Worm (Caenorhabditis elegans): ENCODE results near the gene eif-2Balpha.

The eif-2Balpha gene

DNA sequence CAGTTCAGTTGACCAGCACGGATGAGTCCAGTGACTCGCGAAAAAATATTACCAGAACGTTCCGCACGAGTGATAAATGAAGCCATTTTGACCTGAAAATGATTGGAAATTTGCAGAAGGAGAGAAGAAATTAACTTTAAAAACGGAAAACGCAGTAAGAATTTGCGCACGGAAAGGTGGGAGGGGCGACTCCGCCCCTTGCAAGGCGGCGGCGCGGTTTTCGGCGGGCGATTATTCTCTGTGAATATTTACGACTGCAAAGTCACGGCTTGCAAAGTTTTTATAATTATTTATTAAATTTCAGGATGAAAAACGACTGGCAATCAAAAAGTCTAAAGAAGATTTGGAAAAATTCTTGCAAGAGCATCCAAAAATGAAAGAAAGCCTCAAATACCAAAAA lies 19.3 kb upstream of the eif-2Balpha start, which contains the start of gene mrps-23:
TSS of gene mrps-23 (minus strand) at position 92 of the 400 bp plus-strand sequence.
- TF ChIP-seq ceh-18 (tag; optimal IDR thresholded peaks at IDR 0.05) (peak; percentile 16), pros-1 (tag; optimal IDR thresholded peaks at IDR 0.05) (no peak), unc-42 (tag; optimal IDR thresholded peaks at IDR 0.05) (peak; percentile 6), nfya-1 (tag; optimal IDR thresholded peaks at IDR 0.05) (peak; percentile 11), T23F11.4 (GFP tag; optimal IDR thresholded peaks at IDR 0.05) (no peak), sox-4 (tag; optimal IDR thresholded peaks at IDR 0.05) (no peak), odd-2 (tag; optimal IDR thresholded peaks at IDR 0.05) (no peak), hlh-6 (tag; optimal IDR thresholded peaks at IDR 0.05) (no peak), K09A11.1 (tag; optimal IDR thresholded peaks at IDR 0.05; ENCODE audit: insufficient read depth) (no peak), fkh-10 (GFP tag; optimal IDR thresholded peaks at IDR 0.05) (no peak)

DNA sequence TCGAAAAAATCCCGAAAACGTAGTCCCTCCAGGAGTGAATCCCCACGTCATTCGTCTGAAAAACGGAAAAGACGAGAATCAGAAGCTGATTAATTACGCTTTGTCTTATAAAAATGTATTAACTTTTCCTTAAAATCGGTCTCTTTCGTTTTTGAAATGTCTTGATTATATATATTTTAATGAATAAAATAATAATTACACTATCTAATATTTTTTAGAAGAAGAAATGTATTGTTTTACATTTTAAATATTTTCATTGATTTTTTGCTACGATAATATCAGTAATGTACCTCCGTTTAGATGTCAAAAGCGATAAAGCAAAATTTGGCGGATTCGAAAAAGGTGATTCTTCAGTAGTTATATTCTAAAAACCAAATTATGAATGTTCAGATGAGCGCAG lies 17.7 kb upstream of the eif-2Balpha start, which contains the start of gene trpp-3:
TSS of gene trpp-3 (plus strand) at position 301 of the 400 bp plus-strand sequence.
- TF ChIP-seq hlh-15 (tag; optimal IDR thresholded peaks at IDR 0.05) = no peak
- no peak for TF ChIP-seq ref-2 (tag; optimal IDR thresholded peaks at IDR 0.05)
- TF ChIP-seq unc-42 (tag; optimal IDR thresholded peaks at IDR 0.05) = no peak
- TF ChIP-seq lim-6 (tag; optimal IDR thresholded peaks at IDR 0.05) = no peak
- TF ChIP-seq hlh-8 (tag; optimal IDR thresholded peaks at IDR 0.05) = no peak
- TF ChIP-seq ceh-24 (tag; optimal IDR thresholded peaks at IDR 0.05) = no peak
- no peak for TF ChIP-seq fkh-10 (GFP tag; optimal IDR thresholded peaks at IDR 0.05)
- no peak for TF ChIP-seq odd-2 (tag; optimal IDR thresholded peaks at IDR 0.05)
- TF ChIP-seq pha-2 (tag; optimal IDR thresholded peaks at IDR 0.05) = no peak
- TF ChIP-seq nhr-11 (tag; optimal IDR thresholded peaks at IDR 0.05) = no peak
- no peak for TF ChIP-seq ama-1 (optimal IDR thresholded peaks at IDR 0.05)
- no peak for TF ChIP-seq T23F11.4 (GFP tag; optimal IDR thresholded peaks at IDR 0.05)
- no peak for TF ChIP-seq tbx-2 (tag; optimal IDR thresholded peaks at IDR 0.05)
- no peak for TF ChIP-seq unc-3 (GFP tag; conservative IDR thresholded peaks at IDR 0.05)
- no peak for TF ChIP-seq unc-3 (tag; optimal IDR thresholded peaks at IDR 0.05)
- no peak for TF ChIP-seq K02D7.2 (tag; optimal IDR thresholded peaks at IDR 0.05)
- no peak for TF ChIP-seq ceh-2 (tag; optimal IDR thresholded peaks at IDR 0.05)
- no peak for TF ChIP-seq F13H6.1 (tag; optimal IDR thresholded peaks at IDR 0.05)
- TF ChIP-seq zip-5 (tag; optimal IDR thresholded peaks at IDR 0.05) = no peak
- TF ChIP-seq gmeb-2 (tag; optimal IDR thresholded peaks at IDR 0.05) = no peak
- no peak for TF ChIP-seq ceh-31 (tag; optimal IDR thresholded peaks at IDR 0.05)

DNA sequence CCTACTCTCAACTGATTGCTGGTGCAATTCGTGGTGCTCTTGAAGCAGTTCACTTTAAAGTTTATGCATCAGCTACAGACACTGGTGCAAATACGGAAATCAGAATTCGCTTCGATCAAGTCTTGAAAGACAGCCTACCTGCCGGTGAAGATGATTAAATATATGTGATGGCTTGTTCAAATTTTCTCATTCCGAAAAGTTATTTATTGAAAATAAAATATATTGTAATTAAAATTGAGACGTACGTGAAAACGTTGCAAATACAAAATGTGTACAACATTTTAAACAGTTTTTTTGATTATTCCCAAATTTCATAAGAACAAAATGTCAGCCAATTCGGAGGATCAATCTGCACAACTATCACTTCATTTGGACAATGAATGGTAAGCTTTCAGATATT lies 16.1 kb upstream of the eif-2Balpha start, which contains the start of gene ZK1098.6:
TSS of gene ZK1098.6 (plus strand) at position 301 of the 400 bp plus-strand sequence.
- no peak for TF ChIP-seq ttx-3 (tag; optimal IDR thresholded peaks at IDR 0.05)

DNA sequence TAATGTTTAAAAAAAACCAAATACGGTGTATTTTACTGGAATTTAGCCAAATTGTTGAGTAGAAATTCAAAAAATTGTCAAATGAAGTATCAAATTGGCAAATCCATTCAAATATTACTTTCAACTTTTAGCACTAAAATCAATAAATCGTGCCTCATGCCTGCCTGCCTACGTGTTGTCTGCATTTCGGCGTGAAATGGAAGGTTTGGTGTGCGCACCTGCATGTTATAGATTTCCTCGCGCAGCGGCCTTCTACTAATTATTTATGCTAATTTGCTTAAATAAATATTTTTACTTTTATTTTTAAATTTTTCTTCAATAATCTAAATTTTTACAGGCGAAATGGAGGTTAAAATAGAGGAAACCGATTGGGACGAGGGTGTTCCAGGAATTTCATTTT lies 14.1 kb upstream of the eif-2Balpha start, which contains the start of gene ZK1098.2:
TSS of gene ZK1098.2 (plus strand) at position 336 of the 400 bp plus-strand sequence.
- TF ChIP-seq che-1 (tag; optimal IDR thresholded peaks at IDR 0.05) (no peak), Y22D7AL.16 (tag; optimal IDR thresholded peaks at IDR 0.05) (no peak), ceh-48 (tag; optimal IDR thresholded peaks at IDR 0.05) (peak; percentile 76), syd-9 (tag; optimal IDR thresholded peaks at IDR 0.05) (no peak)

DNA sequence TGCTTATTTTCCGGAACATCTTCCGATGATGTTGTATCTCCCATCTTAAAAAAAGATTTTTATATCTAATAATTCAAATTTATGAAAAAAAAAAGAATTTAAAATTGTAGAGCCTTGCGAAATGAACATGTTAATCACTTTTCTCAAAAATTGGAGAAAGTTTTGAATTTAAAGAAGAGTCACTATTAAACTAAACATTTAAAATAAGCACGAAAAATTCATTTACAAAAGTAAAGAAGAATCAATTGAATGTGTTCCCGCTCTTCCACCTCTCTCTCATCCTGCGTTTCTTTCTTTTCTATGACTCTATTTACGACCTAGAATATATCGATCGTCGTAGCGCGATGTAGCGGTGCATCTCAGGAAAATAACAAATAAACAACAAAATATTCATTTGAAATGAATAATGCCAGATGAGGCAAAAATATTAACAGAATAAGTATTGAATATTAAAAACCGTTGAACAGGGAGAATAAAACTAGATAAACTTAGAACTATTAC lies 4.2 kb upstream of the eif-2Balpha start, which contains the start of gene ZK1098.3:
TSS of gene ZK1098.3 (minus strand) at position 51 of the 501 bp plus-strand sequence.
- no peak for TF ChIP-seq C38D4.7 (GFP tag; optimal IDR thresholded peaks at IDR 0.05)
- TF ChIP-seq ceh-31 (tag; optimal IDR thresholded peaks at IDR 0.05) = no peak
- no peak for TF ChIP-seq ceh-45 (GFP tag; IDR thresholded peaks at IDR 0.05)
- TF ChIP-seq pax-1 (tag; optimal IDR thresholded peaks at IDR 0.05) = no peak
- no peak for TF ChIP-seq ceh-2 (tag; optimal IDR thresholded peaks at IDR 0.05)
- TF ChIP-seq ceh-48 (tag; optimal IDR thresholded peaks at IDR 0.05) = peak; percentile 84
- peak; percentile 2 for TF ChIP-seq unc-55 (GFP tag; optimal IDR thresholded peaks at IDR 0.05)
